Worm (Caenorhabditis elegans) whole organism, L4 larva: Measurements from ENCODE around the gene R03H10.1.

ENCODE experiments used
- ama-1 ChIP-seq: fragments of 150-350 bp; optimal IDR thresholded peaks from 2 replicates; lab custom pipeline; 2014; ENCODE audit warnings: inconsistent platforms, mixed read lengths
- ceh-82 ChIP-seq: sonication (generic microtip); optimal IDR thresholded peaks from 2 replicates; lab custom pipeline; 2017; ENCODE audit warnings: missing biosample characterization, missing genetic modification characterization
- fos-1 ChIP-seq: fragments of 150-350 bp; optimal IDR thresholded peaks from 2 replicates; lab custom pipeline; 2014; ENCODE audit warnings: missing biosample characterization, missing genetic modification characterization
- lin-13 ChIP-seq: fragments of 150-350 bp; optimal IDR thresholded peaks from 2 replicates; lab custom pipeline; 2014; ENCODE audit warnings: missing biosample characterization, missing genetic modification reagents, missing genetic modification characterization
- nhr-102 ChIP-seq: sonication (generic microtip); optimal IDR thresholded peaks from 2 replicates; lab custom pipeline; 2016; ENCODE audit warnings: mild to moderate bottlenecking, missing genetic modification characterization, moderate library complexity, missing compliant biosample characterization
- nhr-76 ChIP-seq: fragments of 150-350 bp; optimal IDR thresholded peaks from 2 replicates; lab custom pipeline; 2014; ENCODE audit warnings: missing biosample characterization, missing genetic modification characterization
- unc-62 ChIP-seq, 3 experiments: fragments of 150-350 bp in 1 of 3; sonication (generic microtip); optimal IDR thresholded peaks in 2 of 3; peaks in 1 of 3; 1 replicate in 1 of 3; 2 replicates in 2 of 3; lab custom pipeline; 2014 to 2017; ENCODE audit warnings: missing biosample characterization in 3 of 3, missing genetic modification characterization in 3 of 3, missing genetic modification reagents in 3 of 3, missing genotype in 1 of 3
- zfp-3 ChIP-seq: fragments of 200-800 bp; sonication (Bioruptor generic); conservative IDR thresholded peaks from 2 replicates; pipeline ENCODE4 v1.3.6; 2022; ENCODE audit warnings: missing genetic modification reagents, missing genetic modification characterization, missing compliant biosample characterization
- ztf-11 ChIP-seq: fragments of 150-350 bp; optimal IDR thresholded peaks from 2 replicates; lab custom pipeline; 2014; ENCODE audit warnings: missing biosample characterization, missing genetic modification characterization

ce11 chrII:4215318-4215717, 35.3 kb downstream of the R03H10.1 start, which contains the start of gene F31D5.2:
- TF ChIP-seq unc-62 (GFP tag; optimal IDR thresholded peaks at IDR 0.05 in 1 of 2; lab: Kevin White, UChicago) (peak in 1 of 2 experiments; percentile 27), unc-62 (tag; optimal IDR thresholded peaks at IDR 0.05; lab: Kevin White, UChicago) (no peak), nhr-76 (no peak), ama-1 (lab: Kevin White, UChicago) (no peak), lin-13 (no peak), ztf-11 (tag; lab: Kevin White, UChicago) (no peak), zfp-3 (GFP tag; lab: Robert Waterston, UW) (no peak), fos-1 (tag; lab: Kevin White, UChicago) (no peak), ceh-82 (tag; lab: Kevin White, UChicago) (no peak), nhr-102 (tag; lab: Kevin White, UChicago) (no peak)
